Fruit fly (Drosophila melanogaster): ENCODE data around the gene CG11837.

CG11837 gene

dm6 chr3R:29038960-29039581 is 10.2 kb upstream of the CG11837 start, which contains the start of the genes Slu7 and Pkc98E (continued):
- peak; percentile 99 for TF ChIP-seq Elba2 (GFP tag; optimal IDR thresholded peaks at IDR 0.05)
- peak; percentile 70 to 72 for TF ChIP-seq dpn (GFP tag; optimal IDR thresholded peaks at IDR 0.05)
- peak; percentile 86 for TF ChIP-seq Sin3A (optimal IDR thresholded peaks at IDR 0.05)
- peak; percentile 19 for TF ChIP-seq CG17912 (GFP tag; optimal IDR thresholded peaks at IDR 0.05)
- peak; percentile 66 for TF ChIP-seq Xbp1 (GFP tag; optimal IDR thresholded peaks at IDR 0.05)
- TF ChIP-seq lola (GFP tag; optimal IDR thresholded peaks at IDR 0.05), result peak in 1 of 3 experiments; percentile 68
- TF ChIP-seq sd (tag; optimal IDR thresholded peaks at IDR 0.05), result peak; percentile 53
- TF ChIP-seq oc (tag; optimal IDR thresholded peaks at IDR 0.05), result peak; percentile 32
- TF ChIP-seq CG17328 (GFP tag; IDR thresholded peaks at IDR 0.05), result peak; percentile 58
- TF ChIP-seq amos (GFP tag; IDR thresholded peaks at IDR 0.05; ENCODE audit: partially characterized antibody), result peak; percentile 94
- TF ChIP-seq CG32532 (GFP tag; IDR thresholded peaks at IDR 0.05), result peak; percentile 74; the same call in 1 of the 2 replicates
- peak; percentile 31 for TF ChIP-seq kni (GFP tag; optimal IDR thresholded peaks at IDR 0.05)
- no peak for TF ChIP-seq CG17612 (GFP tag; IDR thresholded peaks at IDR 0.05)
- TF ChIP-seq fd102C (GFP tag; optimal IDR thresholded peaks at IDR 0.05), result no peak
- peak; percentile 74 for TF ChIP-seq chn (GFP tag; optimal IDR thresholded peaks at IDR 0.05)
- peak; percentile 13 for TF ChIP-seq CG9797 (GFP tag; optimal IDR thresholded peaks at IDR 0.05)
- peak; percentile 62 for TF ChIP-seq CG2129 (GFP tag; IDR thresholded peaks at IDR 0.05; ENCODE audit: partially characterized antibody)
- TF ChIP-seq fd96Cb (tag; optimal IDR thresholded peaks at IDR 0.05), result no peak
- peak; percentile 71 for TF ChIP-seq fu2 (GFP tag; optimal IDR thresholded peaks at IDR 0.05)
- TF ChIP-seq D19A (tag; optimal IDR thresholded peaks at IDR 0.05), result no peak
- peak; percentile 58 for TF ChIP-seq Dad (GFP tag; optimal IDR thresholded peaks at IDR 0.05)
- TF ChIP-seq ewg (GFP tag; optimal IDR thresholded peaks at IDR 0.05), result peak; percentile 71
- peak; percentile 73 for TF ChIP-seq CG1603 (tag; optimal IDR thresholded peaks at IDR 0.05)
- TF ChIP-seq knrl (GFP tag; IDR thresholded peaks at IDR 0.05; ENCODE audit: partially characterized antibody), result peak; percentile 88
- TF ChIP-seq CG7928 (GFP tag; optimal IDR thresholded peaks at IDR 0.05), result no peak
- peak; percentile 61 for TF ChIP-seq trem (tag; optimal IDR thresholded peaks at IDR 0.05)
- peak; percentile 46 for TF ChIP-seq CG9876 (GFP tag; optimal IDR thresholded peaks at IDR 0.05)
- no peak for TF ChIP-seq CG11093 (GFP tag; IDR thresholded peaks at IDR 0.05)
- TF ChIP-seq NfI (GFP tag; optimal IDR thresholded peaks at IDR 0.05), result peak; percentile 64
- peak; percentile 57 for TF ChIP-seq CG14710 (tag; optimal IDR thresholded peaks at IDR 0.05)
- TF ChIP-seq slbo (GFP tag; IDR thresholded peaks at IDR 0.05), result peak; percentile 91
- peak; percentile 46 for TF ChIP-seq jumu (GFP tag; optimal IDR thresholded peaks at IDR 0.05)
- 0 out of 2 replicates have a peak, but pooled peaks have one; percentile 25 for TF ChIP-seq E2f2 (GFP tag; IDR thresholded peaks at IDR 0.05)
- no peak for TF ChIP-seq CG10462 (GFP tag; optimal IDR thresholded peaks at IDR 0.05)
- peak; percentile 84 for TF ChIP-seq MESR4 (GFP tag; optimal IDR thresholded peaks at IDR 0.05)
- TF ChIP-seq NC2β (GFP tag; optimal IDR thresholded peaks at IDR 0.05), result peak; percentile 37
- TF ChIP-seq CG15269 (tag; optimal IDR thresholded peaks at IDR 0.05), result peak; percentile 46
- TF ChIP-seq twi (tag; optimal IDR thresholded peaks at IDR 0.05), result peak; percentile 15
- TF ChIP-seq HmgD (GFP tag; optimal IDR thresholded peaks at IDR 0.05), result peak; percentile 50
- TF ChIP-seq CG7786 (GFP tag; optimal IDR thresholded peaks at IDR 0.05), result peak; percentile 72
- 0 out of 2 replicates have a peak, but pooled peaks have one; percentile 32 for TF ChIP-seq CG14014 (GFP tag; IDR thresholded peaks at IDR 0.05)
- TF ChIP-seq Hmr (GFP tag; optimal IDR thresholded peaks at IDR 0.05), result peak; percentile 61
- TF ChIP-seq CG12104 (GFP tag; optimal IDR thresholded peaks at IDR 0.05), result peak; percentile 9
- TF ChIP-seq CG8290 (GFP tag; optimal IDR thresholded peaks at IDR 0.05), result peak; percentile 59
- TF ChIP-seq CG8290 (tag; optimal IDR thresholded peaks at IDR 0.05), result peak; percentile 71 to 93
- peak; percentile 47 for TF ChIP-seq CG3995 (GFP tag; optimal IDR thresholded peaks at IDR 0.05)
- no peak for TF ChIP-seq ac (GFP tag; optimal IDR thresholded peaks at IDR 0.05)
- TF ChIP-seq Asciz (GFP tag; optimal IDR thresholded peaks at IDR 0.05), result no peak
- TF ChIP-seq CG2120 (GFP tag; optimal IDR thresholded peaks at IDR 0.05), result peak; percentile 86
- TF ChIP-seq ken (GFP tag; IDR thresholded peaks at IDR 0.05), result peak; percentile 82; the same call in 2 of the 3 replicates

Measured in whole organism, embryonic.